Fruit fly (Drosophila melanogaster): ENCODE results near the gene CG10845.

CG10845 gene

DNA sequence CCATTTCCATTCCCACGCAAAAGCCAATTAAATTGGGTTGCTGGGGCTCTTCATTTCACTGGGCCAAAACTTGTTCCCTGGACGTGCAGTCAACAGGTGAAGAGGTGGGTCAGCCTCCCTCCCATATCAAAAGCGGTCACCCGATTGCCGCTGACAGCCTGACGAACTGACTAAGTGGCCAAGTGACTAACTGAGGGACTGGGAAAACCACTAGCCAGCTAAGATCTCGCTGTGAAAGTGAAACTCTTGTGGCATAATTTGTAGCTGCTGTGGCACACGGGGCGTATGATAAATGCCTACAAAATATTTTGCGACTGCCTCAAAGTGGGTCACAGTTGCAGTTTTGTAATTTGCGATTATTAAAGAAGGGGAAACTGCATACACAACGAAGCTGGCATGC is 12.5 kb upstream of the CG10845 start:
- TF ChIP-seq CG34367 (tag; optimal IDR thresholded peaks at IDR 0.05) (no peak), CG14655 (GFP tag; optimal IDR thresholded peaks at IDR 0.05) (no peak), CG13204 (GFP tag; optimal IDR thresholded peaks at IDR 0.05) (no peak)

DNA sequence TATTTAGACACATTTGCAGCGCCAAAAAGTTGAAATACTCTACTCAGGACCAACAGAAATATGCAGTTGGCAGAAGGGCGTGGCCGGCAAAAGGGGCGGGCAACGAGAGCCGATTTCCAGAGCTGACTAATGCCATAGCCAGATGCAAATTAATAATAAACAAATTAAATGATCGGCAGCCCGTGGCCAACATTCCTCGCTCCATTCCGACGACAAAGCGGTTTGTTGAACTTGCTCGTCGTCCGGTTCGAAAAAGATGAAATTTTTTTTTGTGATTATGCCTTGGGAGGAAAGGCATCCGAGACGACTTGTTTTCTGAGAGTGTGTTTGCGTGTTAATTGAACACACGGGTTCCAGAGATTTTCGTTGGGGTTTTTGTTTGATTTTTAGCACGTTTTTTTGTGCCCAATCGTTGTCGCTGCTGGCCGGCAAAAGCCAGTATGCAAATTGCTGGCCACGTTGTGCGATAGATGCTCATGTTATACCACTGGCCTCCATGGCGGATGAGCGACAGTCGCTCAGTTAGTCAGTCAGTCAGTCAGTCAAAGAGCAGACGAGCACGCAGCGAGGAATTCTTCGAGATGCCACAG is 11.5 kb upstream of the CG10845 start:
- TF ChIP-seq CG8301 (tag; optimal IDR thresholded peaks at IDR 0.05) = no peak
- TF ChIP-seq EcR (GFP tag; optimal IDR thresholded peaks at IDR 0.05) = peak; percentile 89
- TF ChIP-seq rn (GFP tag; IDR thresholded peaks at IDR 0.05) = no peak
- TF ChIP-seq CG14655 (GFP tag; optimal IDR thresholded peaks at IDR 0.05) = no peak
- TF ChIP-seq gl (tag; optimal IDR thresholded peaks at IDR 0.05) = no peak
- no peak for TF ChIP-seq D1 (tag; optimal IDR thresholded peaks at IDR 0.05)
- no peak for TF ChIP-seq Ets98B (GFP tag; IDR thresholded peaks at IDR 0.05)
- 0 out of 3 replicates have a peak, but pooled peaks have one; percentile 26 for TF ChIP-seq fd96Ca (GFP tag; IDR thresholded peaks at IDR 0.05)
- no peak for TF ChIP-seq CG17806 (tag; optimal IDR thresholded peaks at IDR 0.05)
- TF ChIP-seq CG34367 (tag; optimal IDR thresholded peaks at IDR 0.05) = no peak

DNA sequence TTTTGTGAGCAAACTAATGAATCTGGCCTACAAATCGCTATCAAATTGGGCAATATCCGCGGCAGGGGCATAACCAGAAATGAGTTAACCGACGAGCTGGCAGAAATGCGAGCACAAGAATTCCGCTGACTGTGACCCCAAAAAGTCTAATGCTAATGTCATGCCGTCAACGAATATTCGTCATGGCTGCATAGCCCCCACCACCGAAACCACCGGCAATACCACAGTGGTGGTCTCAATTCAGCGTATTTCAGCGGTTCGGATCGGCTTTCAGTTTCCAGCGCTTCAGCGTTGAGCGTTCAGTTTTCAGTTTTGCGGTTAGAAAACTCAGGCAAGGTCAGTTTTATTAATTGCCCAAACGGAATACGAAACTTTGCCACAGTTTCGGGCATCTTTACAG is 10.7 kb upstream of the CG10845 start:
- TF ChIP-seq Snoo (tag; optimal IDR thresholded peaks at IDR 0.05) = no peak
- TF ChIP-seq Pif1A (GFP tag; optimal IDR thresholded peaks at IDR 0.05) = no peak
- no peak for TF ChIP-seq CG15710 (tag; optimal IDR thresholded peaks at IDR 0.05)
- no peak for TF ChIP-seq CG32121 (GFP tag; IDR thresholded peaks at IDR 0.05)
- no peak for TF ChIP-seq CG14655 (GFP tag; optimal IDR thresholded peaks at IDR 0.05)
- TF ChIP-seq fd96Ca (GFP tag; IDR thresholded peaks at IDR 0.05) = no peak
- no peak for TF ChIP-seq CG12605 (GFP tag; IDR thresholded peaks at IDR 0.05)

DNA sequence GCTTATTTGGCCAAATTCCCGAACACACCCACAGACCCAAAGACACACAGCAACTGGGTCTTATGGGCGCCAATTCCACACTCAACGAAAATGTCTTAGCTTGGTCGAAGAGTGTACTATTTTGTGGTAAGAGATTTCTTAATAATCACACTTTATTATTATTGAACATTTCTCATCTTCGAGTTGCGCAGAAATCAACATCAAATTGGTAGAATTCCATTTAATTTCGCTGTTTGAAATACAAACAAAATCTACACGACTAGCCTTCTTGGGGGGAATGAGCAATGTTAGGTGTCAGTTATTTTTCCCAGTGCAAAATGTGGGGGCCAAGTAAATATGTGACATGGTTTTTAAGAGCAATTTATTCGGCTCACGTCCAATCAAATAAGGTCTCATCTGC is 10.0 kb upstream of the CG10845 start:
- TF ChIP-seq CG17806 (tag; optimal IDR thresholded peaks at IDR 0.05) (no peak), D1 (tag; optimal IDR thresholded peaks at IDR 0.05) (no peak), gl (tag; optimal IDR thresholded peaks at IDR 0.05) (no peak), CG8159 (tag; optimal IDR thresholded peaks at IDR 0.05) (no peak), fd96Ca (GFP tag; IDR thresholded peaks at IDR 0.05) (peak; percentile 50; the same call in 1 of the 3 replicates), Pif1A (GFP tag; optimal IDR thresholded peaks at IDR 0.05) (peak; percentile 3), CG14655 (GFP tag; optimal IDR thresholded peaks at IDR 0.05) (peak; percentile 45), rn (GFP tag; IDR thresholded peaks at IDR 0.05) (no peak), CG15710 (tag; optimal IDR thresholded peaks at IDR 0.05) (no peak), Ets98B (GFP tag; IDR thresholded peaks at IDR 0.05) (peak; percentile 39), CG12605 (GFP tag; IDR thresholded peaks at IDR 0.05) (no peak), Pif1B (GFP tag; optimal IDR thresholded peaks at IDR 0.05) (no peak), CG13204 (GFP tag; optimal IDR thresholded peaks at IDR 0.05) (no peak), EcR (GFP tag; optimal IDR thresholded peaks at IDR 0.05) (no peak), CG8301 (tag; optimal IDR thresholded peaks at IDR 0.05) (peak; percentile 51), Snoo (tag; optimal IDR thresholded peaks at IDR 0.05) (no peak), CG34367 (tag; optimal IDR thresholded peaks at IDR 0.05) (no peak), CG32121 (GFP tag; IDR thresholded peaks at IDR 0.05) (no peak; the same call in 1 of the 2 replicates), CG10348 (GFP tag; IDR thresholded peaks at IDR 0.05) (no peak), CG9948 (tag; optimal IDR thresholded peaks at IDR 0.05) (no peak), CG4496 (GFP tag; IDR thresholded peaks at IDR 0.05) (no peak)

DNA sequence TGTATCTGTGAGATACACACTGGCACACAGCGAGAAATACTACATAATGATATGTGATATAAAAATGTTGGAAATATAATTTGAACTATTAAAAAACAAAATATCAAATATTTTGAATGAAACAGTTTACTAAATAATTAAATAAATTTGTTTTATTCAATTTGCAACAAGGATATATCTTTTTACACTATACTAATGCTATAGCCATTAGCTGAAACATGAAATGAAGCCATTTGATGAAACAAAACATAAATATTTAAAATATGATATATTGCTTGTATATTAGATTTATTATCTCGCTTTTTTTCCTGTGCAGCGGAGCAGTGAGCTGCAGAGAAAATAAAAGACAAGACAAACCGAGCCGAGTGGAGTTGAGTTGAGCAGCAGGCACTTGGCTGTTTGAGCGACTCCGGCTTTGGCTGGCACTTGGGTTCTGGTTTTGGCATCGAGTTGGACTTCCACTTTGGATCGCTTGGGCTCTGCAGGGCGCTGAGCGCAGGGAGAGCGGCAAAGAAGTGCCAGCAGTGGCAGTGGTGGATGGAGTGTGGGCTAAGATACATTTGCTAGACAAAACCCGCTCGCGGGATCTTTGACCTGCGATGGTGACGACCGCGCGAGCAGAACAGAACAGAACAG is 7.5 kb upstream of the CG10845 start:
- TF ChIP-seq CG17806 (tag; optimal IDR thresholded peaks at IDR 0.05) (peak; percentile 95), gl (tag; optimal IDR thresholded peaks at IDR 0.05) (peak; percentile 74), CG14655 (GFP tag; optimal IDR thresholded peaks at IDR 0.05) (peak; percentile 96), CG34367 (tag; optimal IDR thresholded peaks at IDR 0.05) (peak; percentile 83), CG12605 (GFP tag; IDR thresholded peaks at IDR 0.05) (peak; percentile 56), CG15710 (tag; optimal IDR thresholded peaks at IDR 0.05) (peak; percentile 91), fd96Ca (GFP tag; IDR thresholded peaks at IDR 0.05) (0 out of 3 replicates have a peak, but pooled peaks have one; percentile 12), Pif1A (GFP tag; optimal IDR thresholded peaks at IDR 0.05) (peak; percentile 70), CG32121 (GFP tag; IDR thresholded peaks at IDR 0.05) (peak; percentile 88), CG10348 (GFP tag; IDR thresholded peaks at IDR 0.05) (peak; percentile 23; the same call in 1 of the 2 replicates), EcR (GFP tag; optimal IDR thresholded peaks at IDR 0.05) (peak; percentile 79), CG13204 (GFP tag; optimal IDR thresholded peaks at IDR 0.05) (peak; percentile 51), Snoo (tag; optimal IDR thresholded peaks at IDR 0.05) (peak; percentile 82), D1 (tag; optimal IDR thresholded peaks at IDR 0.05) (peak; percentile 98), CG8301 (tag; optimal IDR thresholded peaks at IDR 0.05) (peak; percentile 94), CG9948 (tag; optimal IDR thresholded peaks at IDR 0.05) (peak; percentile 95), rn (GFP tag; IDR thresholded peaks at IDR 0.05) (peak; percentile 64; the same call in 1 of the 2 replicates), CG4496 (GFP tag; IDR thresholded peaks at IDR 0.05) (peak; percentile 79), Ets98B (GFP tag; IDR thresholded peaks at IDR 0.05) (peak; percentile 61), Pif1B (GFP tag; optimal IDR thresholded peaks at IDR 0.05) (peak; percentile 76), CG8159 (tag; optimal IDR thresholded peaks at IDR 0.05) (peak; percentile 96)
